Fruit fly (Drosophila melanogaster): ENCODE measurements around the gene Mur29B.

The Mur29B gene

dm6 chr2L:8382646-8383045, 30.7 kb downstream of the Mur29B start, which contains the start of the genes CG13392 and Rcd4 (continued):
- TF ChIP-seq CG10274 (GFP tag; optimal IDR thresholded peaks at IDR 0.05), result no peak
- peak; percentile 56 for TF ChIP-seq HHEX (GFP tag; optimal IDR thresholded peaks at IDR 0.05)
- TF ChIP-seq CG7839 (tag; optimal IDR thresholded peaks at IDR 0.05), result peak; percentile 36
- TF ChIP-seq knrl (GFP tag; IDR thresholded peaks at IDR 0.05; ENCODE audit: partially characterized antibody), result peak; percentile 51; the same call in 2 of the 3 replicates
- peak; percentile 79 for TF ChIP-seq pho (GFP tag; optimal IDR thresholded peaks at IDR 0.05)
- no peak for TF ChIP-seq CG2129 (GFP tag; IDR thresholded peaks at IDR 0.05; ENCODE audit: partially characterized antibody)
- TF ChIP-seq CG34422 (GFP tag; IDR thresholded peaks at IDR 0.05), result peak; percentile 91
- TF ChIP-seq crp (GFP tag; optimal IDR thresholded peaks at IDR 0.05), result peak; percentile 60 to 91
- TF ChIP-seq Trl (optimal IDR thresholded peaks at IDR 0.05), result no peak
- TF ChIP-seq Trl (GFP tag; optimal IDR thresholded peaks at IDR 0.05), result peak; percentile 75
- no peak for TF ChIP-seq seq (GFP tag; IDR thresholded peaks at IDR 0.05)
- TF ChIP-seq CG15073 (GFP tag; optimal IDR thresholded peaks at IDR 0.05), result no peak
- peak; percentile 66 for TF ChIP-seq CG34376 (GFP tag; optimal IDR thresholded peaks at IDR 0.05)
- peak; percentile 57 for TF ChIP-seq Bteb2 (GFP tag; optimal IDR thresholded peaks at IDR 0.05)
- TF ChIP-seq B-H1 (GFP tag; IDR thresholded peaks at IDR 0.05), result no peak
- no peak for TF ChIP-seq CG11560 (tag; IDR thresholded peaks at IDR 0.05)
- peak; percentile 42 for TF ChIP-seq CG12219 (GFP tag; optimal IDR thresholded peaks at IDR 0.05)
- TF ChIP-seq CG13624 (GFP tag; optimal IDR thresholded peaks at IDR 0.05), result peak; percentile 85
- peak; percentile 67 for TF ChIP-seq ranshi (GFP tag; IDR thresholded peaks at IDR 0.05)
- TF ChIP-seq CG9797 (GFP tag; optimal IDR thresholded peaks at IDR 0.05), result peak; percentile 33
- peak; percentile 51; the same call in 1 of the 2 replicates for TF ChIP-seq chm (GFP tag; IDR thresholded peaks at IDR 0.05)
- peak; percentile 63 for TF ChIP-seq BEAF-32 (GFP tag; optimal IDR thresholded peaks at IDR 0.05)
- no peak for TF ChIP-seq Ssrp (tag; optimal IDR thresholded peaks at IDR 0.05)
- TF ChIP-seq Ets97D (GFP tag; optimal IDR thresholded peaks at IDR 0.05), result peak; percentile 81
- peak; percentile 23 for TF ChIP-seq NK7.1 (GFP tag; optimal IDR thresholded peaks at IDR 0.05)
- no peak for TF ChIP-seq ase (GFP tag; IDR thresholded peaks at IDR 0.05)
- TF ChIP-seq CG17328 (GFP tag; IDR thresholded peaks at IDR 0.05), result 0 out of 2 replicates have a peak, but pooled peaks have one; percentile 18
- peak; percentile 31; the same call in 1 of the 3 replicates for TF ChIP-seq CG7963 (GFP tag; IDR thresholded peaks at IDR 0.05; ENCODE audit: partially characterized antibody)
- peak; percentile 47 for TF ChIP-seq maf-S (GFP tag; optimal IDR thresholded peaks at IDR 0.05)
- TF ChIP-seq gcm (GFP tag; optimal IDR thresholded peaks at IDR 0.05), result no peak
- TF ChIP-seq CG1647 (GFP tag; optimal IDR thresholded peaks at IDR 0.05), result peak; percentile 76
- TF ChIP-seq tap (tag; optimal IDR thresholded peaks at IDR 0.05), result no peak
- no peak for TF ChIP-seq CG15479 (GFP tag; optimal IDR thresholded peaks at IDR 0.05)
- TF ChIP-seq CG11695 (GFP tag; IDR thresholded peaks at IDR 0.05), result no peak; the same call in 2 of the 3 replicates
- TF ChIP-seq ewg (GFP tag; optimal IDR thresholded peaks at IDR 0.05), result peak; percentile 20
- TF ChIP-seq mam (GFP tag; optimal IDR thresholded peaks at IDR 0.05), result peak; percentile 84
- TF ChIP-seq CG15696 (tag; optimal IDR thresholded peaks at IDR 0.05), result no peak
- peak; percentile 1 for TF ChIP-seq CG6654 (GFP tag; optimal IDR thresholded peaks at IDR 0.05)
- TF ChIP-seq zen (tag; optimal IDR thresholded peaks at IDR 0.05), result peak; percentile 76
- peak; percentile 1 for TF ChIP-seq run (tag; optimal IDR thresholded peaks at IDR 0.05)
- TF ChIP-seq HmgD (GFP tag; optimal IDR thresholded peaks at IDR 0.05), result peak; percentile 63
- TF ChIP-seq trh (GFP tag; optimal IDR thresholded peaks at IDR 0.05), result no peak
- peak; percentile 26 for TF ChIP-seq CG13424 (tag; optimal IDR thresholded peaks at IDR 0.05)
- TF ChIP-seq CG2116 (GFP tag; optimal IDR thresholded peaks at IDR 0.05), result peak; percentile 97
- TF ChIP-seq Hand (GFP tag; optimal IDR thresholded peaks at IDR 0.05), result no peak
- peak; percentile 20 to 76 for TF ChIP-seq Hr51 (GFP tag; optimal IDR thresholded peaks at IDR 0.05)
- TF ChIP-seq disco-r (GFP tag; optimal IDR thresholded peaks at IDR 0.05), result peak; percentile 12
- peak; percentile 76 for TF ChIP-seq B-H2 (GFP tag; optimal IDR thresholded peaks at IDR 0.05)
- peak; percentile 90 for TF ChIP-seq CG9932 (GFP tag; IDR thresholded peaks at IDR 0.05)
- no peak for TF ChIP-seq Hr39 (optimal IDR thresholded peaks at IDR 0.05)
- peak; percentile 71 for TF ChIP-seq shn (GFP tag; optimal IDR thresholded peaks at IDR 0.05)
